Worm (Caenorhabditis elegans) whole organism, young adult: ENCODE results near the gene mltn-11.

Experiments
- B0035.1 ChIP-seq: sonication (generic microtip); optimal IDR thresholded peaks from 2 replicates; lab custom pipeline; 2016; ENCODE audit warnings: missing genetic modification characterization, mild to moderate bottlenecking, missing compliant biosample characterization, missing genotype, missing genetic modification reagents
- F37B4.10 ChIP-seq: fragments of 200-800 bp; sonication (Bioruptor generic); IDR thresholded peaks from 2 replicates; pipeline ENCODE4 v1.3.6; 2022; ENCODE audit warnings: missing genetic modification characterization, missing compliant biosample characterization
- F57A8.1 ChIP-seq: fragments of 200-800 bp; sonication (Bioruptor generic); optimal IDR thresholded peaks from 2 replicates; lab custom pipeline; 2018; ENCODE audit warnings: mild to moderate bottlenecking, missing genetic modification characterization, moderate library complexity, missing compliant biosample characterization
- T26A5.8 ChIP-seq: sonication (generic microtip); optimal IDR thresholded peaks from 2 replicates; lab custom pipeline; 2016; ENCODE audit warnings: missing genetic modification characterization, missing compliant biosample characterization
- Y67H2A.10 ChIP-seq: fragments of 200-800 bp; sonication (Bioruptor generic); conservative IDR thresholded peaks from 2 replicates; pipeline ENCODE4 v1.3.6; 2022; ENCODE audit warnings: missing genetic modification reagents, missing genetic modification characterization, missing compliant biosample characterization
- akir-1 ChIP-seq: fragments of 200-800 bp; sonication (Bioruptor generic); optimal IDR thresholded peaks from 2 replicates; lab custom pipeline; 2018; ENCODE audit warnings: mild to moderate bottlenecking, missing genetic modification characterization, moderate library complexity, missing compliant biosample characterization
- aptf-2 ChIP-seq: fragments of 200-800 bp; sonication (Bioruptor generic); conservative IDR thresholded peaks from 2 replicates; pipeline ENCODE4 v1.3.6; 2022; ENCODE audit warnings: missing genetic modification reagents, missing genetic modification characterization, missing compliant biosample characterization
- aptf-3 ChIP-seq: fragments of 200-800 bp; sonication (Bioruptor generic); IDR thresholded peaks from 2 replicates; pipeline ENCODE4 v1.3.6; 2022; ENCODE audit warnings: missing genetic modification characterization, missing compliant biosample characterization
- athp-1 ChIP-seq: sonication (generic microtip); optimal IDR thresholded peaks from 2 replicates; lab custom pipeline; 2017; ENCODE audit warnings: mild to moderate bottlenecking, missing genetic modification characterization, missing compliant biosample characterization
- attf-3 ChIP-seq: fragments of 200-800 bp; sonication (Bioruptor generic); conservative IDR thresholded peaks from 2 replicates; pipeline ENCODE4 v1.3.6; 2022; ENCODE audit warnings: missing genetic modification reagents, missing genetic modification characterization, missing compliant biosample characterization
- attf-5 ChIP-seq: fragments of 200-800 bp; sonication (Bioruptor generic); optimal IDR thresholded peaks from 2 replicates; lab custom pipeline; 2018; ENCODE audit warnings: mild to moderate bottlenecking, missing genetic modification characterization, missing compliant biosample characterization
- bed-1 ChIP-seq: fragments of 200-800 bp; sonication (Bioruptor generic); IDR thresholded peaks from 2 replicates; pipeline ENCODE4 v1.3.6; 2022; ENCODE audit warnings: missing genetic modification reagents, missing genetic modification characterization, missing compliant biosample characterization
- cebp-2 ChIP-seq: fragments of 200-800 bp; sonication (Bioruptor generic); IDR thresholded peaks from 2 replicates; pipeline ENCODE4 v1.3.6; 2022; ENCODE audit warnings: missing genetic modification characterization, missing compliant biosample characterization
- ceh-100 ChIP-seq: fragments of 200-800 bp; sonication (Bioruptor generic); IDR thresholded peaks from 2 replicates; pipeline ENCODE4 v1.3.6; 2022; ENCODE audit warnings: missing genetic modification reagents, missing genetic modification characterization, missing compliant biosample characterization
- ceh-58 ChIP-seq: fragments of 200-800 bp; sonication (Bioruptor generic); IDR thresholded peaks from 2 replicates; pipeline ENCODE4 v1.3.6; 2022; ENCODE audit warnings: missing genetic modification characterization, missing compliant biosample characterization
- dpff-1 ChIP-seq: sonication (generic microtip); optimal IDR thresholded peaks from 2 replicates; lab custom pipeline; 2017; ENCODE audit warnings: mild to moderate bottlenecking, missing genetic modification characterization, missing compliant biosample characterization
- egl-18 ChIP-seq: fragments of 200-800 bp; sonication (Bioruptor generic); IDR thresholded peaks from 2 replicates; pipeline ENCODE4 v1.3.6; 2022; ENCODE audit warnings: missing genetic modification reagents, missing genetic modification characterization, missing compliant biosample characterization
- ets-4 ChIP-seq: fragments of 200-800 bp; sonication (Bioruptor generic); optimal IDR thresholded peaks from 2 replicates; lab custom pipeline; 2018; ENCODE audit warnings: mild to moderate bottlenecking, missing genetic modification characterization, missing compliant biosample characterization
- fkh-3 ChIP-seq: sonication (generic microtip); optimal IDR thresholded peaks from 2 replicates; lab custom pipeline; 2016; ENCODE audit warnings: mild to moderate bottlenecking, missing genetic modification characterization, missing compliant biosample characterization
- hlh-12 ChIP-seq: sonication (generic microtip); optimal IDR thresholded peaks from 2 replicates; lab custom pipeline; 2016; ENCODE audit warnings: missing genetic modification characterization, missing compliant biosample characterization
- hmg-20 ChIP-seq: fragments of 200-800 bp; sonication (Bioruptor generic); IDR thresholded peaks from 2 replicates; pipeline ENCODE4 v1.3.6; 2022; ENCODE audit warnings: missing genetic modification reagents, missing genetic modification characterization, missing compliant biosample characterization
- hrde-1 ChIP-seq: sonication (generic microtip); optimal IDR thresholded peaks from 2 replicates; lab custom pipeline; 2016; ENCODE audit warnings: missing genetic modification characterization, mild to moderate bottlenecking, missing compliant biosample characterization, moderate library complexity, missing genotype, missing genetic modification reagents, borderline replicate concordance
- lin-26 ChIP-seq: fragments of 200-800 bp; sonication (Bioruptor generic); IDR thresholded peaks from 2 replicates; pipeline ENCODE4 v1.3.6; 2022; ENCODE audit warnings: missing genetic modification reagents, missing genetic modification characterization, missing compliant biosample characterization
- lin-40 ChIP-seq: sonication (generic microtip); optimal IDR thresholded peaks from 2 replicates; lab custom pipeline; 2016; ENCODE audit warnings: missing genetic modification characterization, mild to moderate bottlenecking, missing compliant biosample characterization, missing genotype, missing genetic modification reagents
- madf-3 ChIP-seq: fragments of 200-800 bp; sonication (Bioruptor generic); IDR thresholded peaks from 2 replicates; pipeline ENCODE4 v1.3.6; 2022; ENCODE audit warnings: missing genetic modification reagents, missing genetic modification characterization, missing compliant biosample characterization
- mcd-1 ChIP-seq: fragments of 200-800 bp; sonication (Bioruptor generic); IDR thresholded peaks from 2 replicates; pipeline ENCODE4 v1.3.6; 2022; ENCODE audit warnings: missing genetic modification reagents, missing genetic modification characterization, missing compliant biosample characterization
- mel-28 ChIP-seq: sonication (generic microtip); optimal IDR thresholded peaks from 2 replicates; lab custom pipeline; 2016; ENCODE audit warnings: borderline replicate concordance, mild to moderate bottlenecking, missing genetic modification characterization, missing compliant biosample characterization
- nhr-27 ChIP-seq: fragments of 200-800 bp; sonication (Bioruptor generic); optimal IDR thresholded peaks from 2 replicates; lab custom pipeline; 2018; ENCODE audit warnings: mild to moderate bottlenecking, missing genetic modification characterization, moderate library complexity, missing compliant biosample characterization
- nhr-90 ChIP-seq: sonication (generic microtip); optimal IDR thresholded peaks from 2 replicates; lab custom pipeline; 2016; ENCODE audit warnings: missing genotype, mild to moderate bottlenecking, missing genetic modification characterization, missing compliant biosample characterization
- rcor-1 ChIP-seq: fragments of 200-800 bp; sonication (Bioruptor generic); IDR thresholded peaks from 2 replicates; pipeline ENCODE4 v1.3.6; 2022; ENCODE audit warnings: missing genetic modification reagents, missing genetic modification characterization, missing compliant biosample characterization
- rpc-1 ChIP-seq, 2 experiments: fragments of 150-350 bp in 1 of 2; sonication (generic microtip) in 1 of 2; optimal IDR thresholded peaks; 2 replicates each; lab custom pipeline; 2014 to 2018; ENCODE audit warnings: missing biosample characterization in 1 of 2, missing genetic modification characterization in 1 of 2, missing genetic modification reagents in 1 of 2, missing genotype in 1 of 2
- sea-2 ChIP-seq: fragments of 200-800 bp; sonication (Bioruptor generic); IDR thresholded peaks from 2 replicates; pipeline ENCODE4 v1.3.6; 2022; ENCODE audit warnings: missing genetic modification characterization, missing compliant biosample characterization
- snpc-1.1 ChIP-seq: sonication (generic microtip); optimal IDR thresholded peaks from 2 replicates; lab custom pipeline; 2017; ENCODE audit warnings: missing genetic modification characterization, mild to moderate bottlenecking, missing compliant biosample characterization, antibody characterized with exemption, moderate library complexity, missing genotype, missing genetic modification reagents; ENCODE audit not compliant: insufficient read depth
- snpc-1.3 ChIP-seq: sonication (generic microtip); optimal IDR thresholded peaks from 2 replicates; lab custom pipeline; 2017; ENCODE audit warnings: missing genetic modification characterization, mild to moderate bottlenecking, missing compliant biosample characterization, antibody characterized with exemption, moderate library complexity, missing genotype, missing genetic modification reagents; ENCODE audit not compliant: insufficient read depth
- somi-1 ChIP-seq: fragments of 200-800 bp; sonication (Bioruptor generic); optimal IDR thresholded peaks from 2 replicates; lab custom pipeline; 2018; ENCODE audit warnings: mild to moderate bottlenecking, missing genetic modification characterization, missing compliant biosample characterization
- tbx-9 ChIP-seq: sonication (generic microtip); optimal IDR thresholded peaks from 2 replicates; lab custom pipeline; 2016; ENCODE audit warnings: borderline replicate concordance, missing genetic modification characterization, inconsistent platforms, missing compliant biosample characterization
- unc-62 ChIP-seq: fragments of 150-350 bp; optimal IDR thresholded peaks from 2 replicates; lab custom pipeline; 2014; ENCODE audit warnings: missing biosample characterization, missing genetic modification reagents, missing genetic modification characterization
- ztf-18 ChIP-seq: sonication (generic microtip); optimal IDR thresholded peaks from 2 replicates; lab custom pipeline; 2016; ENCODE audit warnings: missing genotype, mild to moderate bottlenecking, missing genetic modification characterization, missing compliant biosample characterization
- ztf-22 ChIP-seq: fragments of 200-800 bp; sonication (Bioruptor generic); optimal IDR thresholded peaks from 2 replicates; lab custom pipeline; 2018; ENCODE audit warnings: mild to moderate bottlenecking, missing genetic modification characterization, moderate library complexity, missing compliant biosample characterization
- ztf-25 ChIP-seq: fragments of 200-800 bp; sonication (Bioruptor generic); IDR thresholded peaks from 2 replicates; pipeline ENCODE4 v1.3.6; 2022; ENCODE audit warnings: missing genetic modification reagents, missing genetic modification characterization, missing compliant biosample characterization

The mltn-11 gene

DNA sequence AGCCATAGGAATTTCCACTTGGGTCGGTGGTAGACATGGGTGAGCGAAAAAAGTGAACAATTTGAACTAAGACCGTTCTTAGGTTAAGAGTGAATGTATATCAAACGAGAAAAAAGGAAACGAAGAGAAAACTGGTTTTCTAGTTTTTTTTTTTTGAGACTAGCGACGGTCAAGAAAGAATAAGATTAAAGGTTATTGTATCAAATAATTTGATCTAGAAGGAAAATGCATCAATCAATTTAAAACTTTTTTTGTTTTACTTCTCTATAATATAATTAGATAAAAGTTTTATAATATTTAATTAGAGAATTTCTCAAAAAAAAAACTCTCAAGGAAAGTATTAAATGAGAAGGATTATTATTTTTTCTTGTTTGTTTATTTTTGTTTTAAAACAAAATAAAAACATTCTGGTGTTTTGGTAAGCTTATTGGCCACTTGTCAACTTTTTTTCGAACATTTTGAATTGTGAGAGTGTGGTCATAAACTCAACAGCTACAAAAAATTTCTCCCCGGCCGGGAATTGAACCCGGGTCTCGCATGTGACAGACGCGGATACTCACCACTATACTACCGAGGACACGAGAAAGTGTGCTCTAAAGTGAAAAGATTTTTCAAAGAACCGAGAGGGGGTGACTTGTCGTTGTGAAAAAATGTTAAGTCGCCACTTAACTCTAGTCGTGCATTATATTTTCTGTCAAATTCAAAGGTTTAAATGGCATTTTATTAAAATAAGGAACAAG lies 9.4 kb downstream of the mltn-11 start, which contains the start of gene W06G6.17 (continued):
- peak; percentile 48 for TF ChIP-seq nhr-90 (tag; lab: Kevin White, UChicago)
- TF ChIP-seq rcor-1 (GFP tag; lab: Robert Waterston, UW) = no peak
- TF ChIP-seq aptf-3 (GFP tag; lab: Robert Waterston, UW) = no peak
- TF ChIP-seq sea-2 (GFP tag; lab: Robert Waterston, UW) = no peak
- TF ChIP-seq hrde-1 (tag; lab: Kevin White, UChicago) = no peak
- no peak for TF ChIP-seq Y67H2A.10
- no peak for TF ChIP-seq ceh-58
- TF ChIP-seq mel-28 = no peak
- TF ChIP-seq madf-3 (GFP tag; lab: Robert Waterston, UW) = no peak
- no peak for TF ChIP-seq nhr-27 (tag; lab: Kevin White, UChicago)
- no peak for TF ChIP-seq hlh-12 (tag; lab: Kevin White, UChicago)

DNA sequence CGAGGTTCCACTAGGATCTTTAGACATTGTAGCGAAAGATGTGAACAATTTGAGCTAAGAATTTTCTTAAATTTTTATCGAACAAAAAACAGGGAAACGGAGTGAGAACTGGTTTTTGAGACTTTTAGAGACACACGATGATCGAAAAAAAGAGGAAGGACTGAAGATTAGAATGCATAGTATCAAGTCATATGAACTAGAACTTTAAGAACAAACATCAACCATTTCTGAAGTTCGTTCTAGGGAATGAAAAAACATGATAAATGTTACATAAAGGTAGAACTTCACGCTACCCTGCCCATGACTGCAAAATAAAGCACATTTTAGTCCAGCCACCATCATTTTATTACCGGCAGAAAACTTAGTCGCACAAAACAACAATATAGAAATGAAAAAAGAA lies 10.4 kb downstream of the mltn-11 start, which contains the start of gene W06G6.9:
TSS of gene W06G6.9 (minus strand) at position 101 of the 400 bp plus-strand sequence.
- TF ChIP-seq athp-1 (no peak), cebp-2 (GFP tag; lab: Robert Waterston, UW) (no peak), snpc-1.1 (tag; lab: Kevin White, UChicago) (no peak), lin-40 (tag; lab: Kevin White, UChicago) (no peak), rpc-1 (optimal IDR thresholded peaks at IDR 0.05; lab: Kevin White, UChicago) (no peak), rpc-1 (tag; optimal IDR thresholded peaks at IDR 0.05; lab: Kevin White, UChicago) (no peak), mcd-1 (GFP tag; lab: Robert Waterston, UW) (no peak), ets-4 (GFP tag; lab: Kevin White, UChicago) (no peak), bed-1 (GFP tag; lab: Robert Waterston, UW) (no peak), somi-1 (GFP tag; lab: Kevin White, UChicago) (no peak), dpff-1 (tag; lab: Kevin White, UChicago) (no peak), lin-26 (no peak), attf-3 (GFP tag; lab: Robert Waterston, UW) (no peak), akir-1 (GFP tag; lab: Kevin White, UChicago) (no peak), ztf-25 (GFP tag; lab: Robert Waterston, UW) (no peak), ceh-100 (no peak), attf-5 (GFP tag; lab: Kevin White, UChicago) (no peak), tbx-9 (no peak), ztf-18 (tag; lab: Kevin White, UChicago) (no peak)

DNA sequence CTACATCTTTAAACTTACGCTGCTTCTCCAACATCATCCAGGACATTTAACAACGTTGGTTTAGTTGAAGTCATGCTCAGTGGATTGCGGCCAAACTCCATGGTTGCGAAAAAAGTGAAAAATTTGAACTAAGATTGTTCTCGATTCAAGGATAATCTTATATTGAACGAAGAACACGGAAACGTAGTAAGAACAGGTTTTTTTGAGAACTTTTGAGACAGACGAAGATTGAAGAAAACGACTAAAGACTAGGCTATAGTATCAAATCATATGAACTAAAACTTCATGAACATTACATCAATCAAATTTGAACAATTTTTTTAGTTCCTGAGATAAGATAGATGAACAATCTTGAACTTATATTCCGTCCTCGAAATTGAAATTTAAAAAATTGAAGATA lies 11.1 kb downstream of the mltn-11 start, which contains the start of gene W06G6.10:
TSS of gene W06G6.10 (minus strand) at position 101 of the 400 bp plus-strand sequence.
- TF ChIP-seq ztf-22 (GFP tag; lab: Kevin White, UChicago) (no peak), egl-18 (GFP tag; lab: Robert Waterston, UW) (no peak), F37B4.10 (GFP tag; lab: Robert Waterston, UW) (no peak), T26A5.8 (no peak), cebp-2 (GFP tag; lab: Robert Waterston, UW) (no peak), sea-2 (GFP tag; lab: Robert Waterston, UW) (no peak), nhr-90 (tag; lab: Kevin White, UChicago) (no peak), unc-62 (GFP tag; lab: Kevin White, UChicago) (no peak), B0035.1 (no peak), hmg-20 (no peak), aptf-2 (GFP tag; lab: Robert Waterston, UW) (no peak), nhr-27 (tag; lab: Kevin White, UChicago) (no peak), snpc-1.3 (tag; lab: Kevin White, UChicago) (no peak), ets-4 (GFP tag; lab: Kevin White, UChicago) (no peak), ceh-58 (no peak), fkh-3 (tag; lab: Kevin White, UChicago) (no peak), hlh-12 (tag; lab: Kevin White, UChicago) (no peak), hrde-1 (tag; lab: Kevin White, UChicago) (no peak), F57A8.1 (GFP tag; lab: Kevin White, UChicago) (no peak)
- TF ChIP-seq, all 124 proteins: peak for 0
